Worm (Caenorhabditis elegans): Measurements from ENCODE around the gene bath-37.

Gene bath-37

ce11 chrIV:12068590-12068989 lies at the start of gene bath-37:
Gene bath-37 (plus strand): TSS chrIV:12068890.
- no peak for TF ChIP-seq ztf-29 (GFP tag; IDR thresholded peaks at IDR 0.05)
- no peak for TF ChIP-seq cog-1 (tag; optimal IDR thresholded peaks at IDR 0.05)
- no peak for TF ChIP-seq T22C8.4 (GFP tag; IDR thresholded peaks at IDR 0.05)
- no peak for TF ChIP-seq flt-1 (GFP tag; IDR thresholded peaks at IDR 0.05)
- TF ChIP-seq med-1 (GFP tag; optimal IDR thresholded peaks at IDR 0.05; ENCODE audit: insufficient read depth) = no peak
- no peak for TF ChIP-seq klf-2 (GFP tag; conservative IDR thresholded peaks at IDR 0.05)
- no peak for TF ChIP-seq tab-1 (GFP tag; IDR thresholded peaks at IDR 0.05)
- TF ChIP-seq ztf-23 (GFP tag; IDR thresholded peaks at IDR 0.05) = no peak
- no peak for TF ChIP-seq ref-1 (GFP tag; conservative IDR thresholded peaks at IDR 0.05)

ce11 chrIV:12018920-12019319 lies 49.8 kb upstream of the bath-37 start:
- TF ChIP-seq klf-2 (GFP tag; conservative IDR thresholded peaks at IDR 0.05) (no peak), ref-1 (GFP tag; conservative IDR thresholded peaks at IDR 0.05) (no peak), cog-1 (tag; optimal IDR thresholded peaks at IDR 0.05) (no peak)

DNA sequence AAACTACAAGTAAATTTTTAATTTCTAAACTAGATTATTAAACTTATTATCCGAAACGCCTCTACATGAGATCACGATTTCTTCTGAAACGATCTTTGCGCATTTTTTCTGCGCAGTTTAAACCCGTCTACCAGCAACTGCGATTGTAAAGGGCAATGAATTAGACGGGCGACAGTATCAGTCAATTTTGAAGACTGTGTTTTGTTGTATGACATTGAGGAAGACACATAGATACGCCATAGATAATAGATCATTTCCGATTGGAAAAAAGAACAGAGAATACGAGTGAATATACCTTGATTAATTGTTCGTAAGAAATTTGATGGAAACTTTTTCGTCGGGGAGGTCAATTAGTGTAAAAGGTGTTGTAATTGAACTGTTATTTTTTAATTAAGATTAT lies 47.3 kb upstream of the bath-37 start:
- no peak for TF ChIP-seq T22C8.4 (GFP tag; IDR thresholded peaks at IDR 0.05)
- TF ChIP-seq ztf-23 (GFP tag; IDR thresholded peaks at IDR 0.05) = no peak
- TF ChIP-seq tab-1 (GFP tag; IDR thresholded peaks at IDR 0.05) = no peak
- no peak for TF ChIP-seq ref-1 (GFP tag; conservative IDR thresholded peaks at IDR 0.05)
- no peak for TF ChIP-seq klf-2 (GFP tag; conservative IDR thresholded peaks at IDR 0.05)
- TF ChIP-seq cog-1 (tag; optimal IDR thresholded peaks at IDR 0.05) = no peak
- TF ChIP-seq flt-1 (GFP tag; IDR thresholded peaks at IDR 0.05) = no peak
- TF ChIP-seq med-1 (GFP tag; optimal IDR thresholded peaks at IDR 0.05; ENCODE audit: insufficient read depth) = no peak

DNA sequence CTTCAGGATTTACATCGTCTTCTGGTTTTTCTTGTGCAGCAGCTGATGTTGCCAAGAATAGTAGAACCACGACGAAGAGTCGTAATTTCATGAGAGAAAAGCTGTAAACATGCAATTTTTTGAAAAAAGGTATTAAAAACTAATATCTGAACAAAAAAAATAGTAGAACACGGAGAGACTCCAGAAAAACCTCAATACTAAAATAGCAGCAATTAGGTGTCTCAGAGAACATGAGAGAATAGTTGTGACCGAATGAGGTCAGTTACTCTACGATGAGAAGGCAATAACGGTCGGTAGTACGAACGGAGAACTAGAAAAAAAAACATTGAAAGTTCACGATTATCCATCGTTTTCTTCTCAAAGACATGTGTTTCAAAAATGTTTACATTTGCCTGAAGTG lies 39.6 kb upstream of the bath-37 start, which contains the start of gene tgn-38:
Gene tgn-38, minus strand, starts transcription at position 101 of the 400 bp plus-strand sequence.
- TF ChIP-seq cog-1 (tag; optimal IDR thresholded peaks at IDR 0.05) = no peak
- no peak for TF ChIP-seq ref-1 (GFP tag; conservative IDR thresholded peaks at IDR 0.05)
- no peak for TF ChIP-seq T22C8.4 (GFP tag; IDR thresholded peaks at IDR 0.05)
- no peak for TF ChIP-seq ztf-29 (GFP tag; IDR thresholded peaks at IDR 0.05)
- no peak for TF ChIP-seq ztf-23 (GFP tag; IDR thresholded peaks at IDR 0.05)
- no peak for TF ChIP-seq tab-1 (GFP tag; IDR thresholded peaks at IDR 0.05)
- no peak for TF ChIP-seq med-1 (GFP tag; optimal IDR thresholded peaks at IDR 0.05; ENCODE audit: insufficient read depth)
- no peak for TF ChIP-seq flt-1 (GFP tag; IDR thresholded peaks at IDR 0.05)
- TF ChIP-seq klf-2 (GFP tag; conservative IDR thresholded peaks at IDR 0.05) = no peak

DNA sequence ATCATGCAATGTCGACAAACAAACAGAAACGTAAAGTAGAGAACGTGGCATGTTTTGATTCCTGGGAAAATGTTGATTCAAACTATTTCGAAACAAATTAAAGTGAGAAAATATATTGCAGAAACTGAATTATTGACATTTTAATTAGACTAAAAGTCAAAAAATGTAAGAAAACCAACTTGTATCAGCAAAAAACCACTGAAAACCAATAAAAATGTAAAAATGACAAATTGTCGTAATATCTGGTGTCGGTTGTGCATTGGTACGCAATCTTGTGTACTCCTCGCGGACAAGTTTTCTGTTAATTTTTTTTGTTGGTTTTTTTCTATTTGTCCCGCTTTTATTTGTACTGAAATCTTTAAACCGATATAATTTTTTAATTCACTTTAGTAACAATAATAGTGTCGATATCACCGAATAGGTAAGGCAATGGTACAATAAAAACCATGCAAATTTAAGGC lies 38.9 kb upstream of the bath-37 start, which contains the start of gene T12G3.11:
Gene T12G3.11, minus strand, starts transcription at position 51 of the 461 bp plus-strand sequence.
- no peak for TF ChIP-seq ref-1 (GFP tag; conservative IDR thresholded peaks at IDR 0.05)
- no peak for TF ChIP-seq cog-1 (tag; optimal IDR thresholded peaks at IDR 0.05)
- no peak for TF ChIP-seq tab-1 (GFP tag; IDR thresholded peaks at IDR 0.05)
- no peak for TF ChIP-seq flt-1 (GFP tag; IDR thresholded peaks at IDR 0.05)
- TF ChIP-seq ztf-29 (GFP tag; IDR thresholded peaks at IDR 0.05) = no peak
- TF ChIP-seq ztf-23 (GFP tag; IDR thresholded peaks at IDR 0.05) = no peak
- no peak for TF ChIP-seq T22C8.4 (GFP tag; IDR thresholded peaks at IDR 0.05)
- TF ChIP-seq klf-2 (GFP tag; conservative IDR thresholded peaks at IDR 0.05) = no peak
- TF ChIP-seq med-1 (GFP tag; optimal IDR thresholded peaks at IDR 0.05; ENCODE audit: insufficient read depth) = no peak

DNA sequence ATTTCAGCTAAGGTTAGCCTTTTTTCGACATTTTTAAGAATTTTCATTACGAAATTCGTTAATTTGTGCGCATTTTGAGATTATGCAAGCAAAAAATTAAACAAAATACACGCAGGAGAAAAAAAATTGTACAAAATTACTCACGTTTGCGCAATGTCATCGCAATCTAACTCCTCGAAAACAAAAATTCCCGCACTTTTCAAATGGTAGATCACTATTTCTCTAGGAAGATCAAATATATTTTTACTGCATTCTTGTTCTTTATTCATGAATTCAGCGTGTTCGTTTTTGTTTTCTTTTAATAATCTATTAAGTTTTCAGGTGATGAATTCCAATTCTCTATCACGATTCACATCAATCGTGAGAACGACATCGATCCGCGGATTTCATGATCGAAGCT lies 37.7 kb upstream of the bath-37 start, which contains the start of the genes T12G3.6 and mrpl-51:
Gene T12G3.6, minus strand, starts transcription at position 269 of the 400 bp plus-strand sequence.
Gene mrpl-51, plus strand, starts transcription at position 322 of the 400 bp plus-strand sequence.
- no peak for TF ChIP-seq med-1 (GFP tag; optimal IDR thresholded peaks at IDR 0.05; ENCODE audit: insufficient read depth)
- no peak for TF ChIP-seq ztf-23 (GFP tag; IDR thresholded peaks at IDR 0.05)
- TF ChIP-seq ref-1 (GFP tag; conservative IDR thresholded peaks at IDR 0.05) = no peak
- TF ChIP-seq klf-2 (GFP tag; conservative IDR thresholded peaks at IDR 0.05) = no peak
- no peak for TF ChIP-seq tab-1 (GFP tag; IDR thresholded peaks at IDR 0.05)
- TF ChIP-seq T22C8.4 (GFP tag; IDR thresholded peaks at IDR 0.05) = no peak
- TF ChIP-seq ztf-29 (GFP tag; IDR thresholded peaks at IDR 0.05) = no peak
- TF ChIP-seq cog-1 (tag; optimal IDR thresholded peaks at IDR 0.05) = no peak
- no peak for TF ChIP-seq flt-1 (GFP tag; IDR thresholded peaks at IDR 0.05)

DNA sequence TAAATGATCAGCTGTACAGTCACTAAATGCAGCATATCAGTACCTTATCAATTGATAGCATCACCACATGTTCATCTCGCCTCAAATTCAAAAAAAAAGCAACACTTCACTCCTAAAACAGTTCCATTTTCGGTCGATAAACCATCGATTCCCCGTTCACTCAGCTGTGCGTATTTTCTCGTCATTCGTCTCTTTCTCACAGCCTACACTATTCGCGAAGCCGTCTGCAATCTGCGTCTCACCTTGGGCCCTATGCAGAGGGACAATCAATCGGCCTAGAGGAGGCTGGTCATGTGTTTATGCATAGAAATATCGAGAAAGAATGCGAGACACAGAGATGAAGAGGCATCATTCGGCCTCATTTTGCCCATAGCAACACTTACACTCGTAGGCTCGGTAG lies 36.3 kb upstream of the bath-37 start:
- TF ChIP-seq med-1 (GFP tag; optimal IDR thresholded peaks at IDR 0.05; ENCODE audit: insufficient read depth) (no peak), T22C8.4 (GFP tag; IDR thresholded peaks at IDR 0.05) (peak; percentile 77), cog-1 (tag; optimal IDR thresholded peaks at IDR 0.05) (peak; percentile 81), klf-2 (GFP tag; conservative IDR thresholded peaks at IDR 0.05) (no peak), tab-1 (GFP tag; IDR thresholded peaks at IDR 0.05) (no peak), ref-1 (GFP tag; conservative IDR thresholded peaks at IDR 0.05) (no peak), ztf-29 (GFP tag; IDR thresholded peaks at IDR 0.05) (0 out of 2 replicates have a peak, but pooled peaks have one; percentile 41), ztf-23 (GFP tag; IDR thresholded peaks at IDR 0.05) (0 out of 2 replicates have a peak, but pooled peaks have one; percentile 45), flt-1 (GFP tag; IDR thresholded peaks at IDR 0.05) (no peak)

DNA sequence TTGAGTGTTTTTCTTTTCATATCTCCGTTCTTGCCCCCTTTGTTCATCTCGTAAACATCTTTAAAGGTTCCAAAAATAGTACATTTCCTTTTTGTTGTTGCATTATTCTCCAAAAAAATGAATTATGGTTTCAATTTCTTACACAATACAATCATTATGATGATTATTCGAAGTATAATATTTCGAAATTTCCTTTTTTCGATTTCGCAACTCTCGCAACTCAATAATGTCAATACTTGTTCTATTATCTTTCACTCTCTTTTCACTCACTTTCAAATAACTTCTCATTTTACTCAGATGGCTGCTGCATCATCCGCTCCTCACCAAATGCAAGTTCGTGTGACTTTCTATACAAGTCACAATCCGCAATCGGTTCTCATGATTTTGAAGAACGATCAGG lies 34.7 kb upstream of the bath-37 start, which contains the start of gene sqst-1:
Gene sqst-1, plus strand, starts transcription at position 298 of the 400 bp plus-strand sequence.
- TF ChIP-seq tab-1 (GFP tag; IDR thresholded peaks at IDR 0.05) (no peak), med-1 (GFP tag; optimal IDR thresholded peaks at IDR 0.05; ENCODE audit: insufficient read depth) (no peak), T22C8.4 (GFP tag; IDR thresholded peaks at IDR 0.05) (no peak), klf-2 (GFP tag; conservative IDR thresholded peaks at IDR 0.05) (no peak), ztf-23 (GFP tag; IDR thresholded peaks at IDR 0.05) (no peak), ref-1 (GFP tag; conservative IDR thresholded peaks at IDR 0.05) (no peak), flt-1 (GFP tag; IDR thresholded peaks at IDR 0.05) (no peak), ztf-29 (GFP tag; IDR thresholded peaks at IDR 0.05) (no peak), cog-1 (tag; optimal IDR thresholded peaks at IDR 0.05) (no peak)

DNA sequence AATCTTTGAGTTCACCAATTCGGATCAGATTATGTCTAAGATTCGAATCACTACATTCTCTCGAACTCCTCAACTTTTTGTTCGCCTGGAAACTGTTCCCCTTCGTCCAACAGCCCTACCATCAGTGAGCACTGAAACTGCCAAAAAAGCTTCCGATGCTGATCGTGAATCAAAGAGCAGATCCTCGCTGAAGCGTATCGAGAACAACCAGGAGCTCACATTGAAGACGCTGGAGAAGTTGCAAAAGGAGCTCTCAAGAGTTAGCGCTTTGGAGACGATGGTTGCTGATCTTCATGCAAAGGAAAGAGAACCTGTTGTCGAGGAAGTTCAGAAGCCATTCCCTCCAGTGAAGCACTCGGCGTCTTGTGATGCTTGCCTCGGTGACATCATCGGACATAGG lies 33.9 kb upstream of the bath-37 start:
- no peak for TF ChIP-seq ztf-23 (GFP tag; IDR thresholded peaks at IDR 0.05)

DNA sequence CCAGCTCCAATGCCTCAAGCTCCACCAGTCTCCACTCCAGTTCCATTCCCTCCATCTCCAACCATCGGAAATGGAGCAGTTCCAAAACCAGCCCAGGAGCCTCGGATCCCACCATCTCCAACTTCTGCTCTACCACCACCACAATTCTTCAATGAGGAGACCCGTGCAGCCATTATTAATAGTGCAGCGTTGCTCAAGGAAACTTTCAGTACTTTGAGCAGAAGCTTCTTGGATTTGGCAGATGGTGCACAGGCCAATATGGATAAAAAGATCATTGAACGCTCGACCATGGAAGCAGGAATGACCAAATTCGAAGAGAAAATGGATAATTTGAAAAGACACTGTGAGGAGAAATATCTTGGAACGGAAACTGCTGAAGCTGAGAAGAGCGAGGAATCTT lies 33.3 kb upstream of the bath-37 start:
- TF ChIP-seq flt-1 (GFP tag; IDR thresholded peaks at IDR 0.05) = no peak
- no peak for TF ChIP-seq klf-2 (GFP tag; conservative IDR thresholded peaks at IDR 0.05)

Data from whole organism, midembryonic.